Fruit fly (Drosophila melanogaster): ENCODE data around the gene CG33644.

Gene CG33644

DNA sequence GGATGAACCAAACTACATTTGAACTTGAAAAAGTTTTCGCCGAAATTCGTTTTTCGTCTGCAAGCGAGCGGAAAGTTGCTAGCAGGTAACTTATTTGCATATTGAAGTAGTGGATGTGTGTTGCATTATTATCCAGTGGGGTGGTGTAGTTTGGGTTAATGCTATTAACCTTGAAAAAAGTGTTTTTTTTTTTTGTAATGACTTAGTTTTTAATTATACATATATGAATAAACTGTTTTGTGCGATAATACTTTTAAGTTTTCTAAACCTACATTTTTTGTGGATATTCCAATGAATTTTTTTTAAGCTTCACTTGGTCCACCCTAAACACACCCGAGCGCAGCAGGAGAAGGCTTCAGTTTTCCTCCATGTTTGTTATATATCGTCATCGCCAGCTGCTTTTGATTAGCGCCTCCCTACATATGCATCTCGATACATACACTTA, 39.1 kb downstream of the CG33644 start (continued):
- TF ChIP-seq CG12299 (tag; optimal IDR thresholded peaks at IDR 0.05), result no peak
- TF ChIP-seq stc (GFP tag; IDR thresholded peaks at IDR 0.05), result no peak; the same call in 1 of the 2 replicates
- TF ChIP-seq corto (GFP tag; optimal IDR thresholded peaks at IDR 0.05), result peak; percentile 15
- no peak for TF ChIP-seq CG3726 (GFP tag; IDR thresholded peaks at IDR 0.05)
- no peak for TF ChIP-seq Rfx (GFP tag; IDR thresholded peaks at IDR 0.05)
- no peak for TF ChIP-seq CG10543 (GFP tag; optimal IDR thresholded peaks at IDR 0.05)
- peak; percentile 1 for TF ChIP-seq tin (GFP tag; optimal IDR thresholded peaks at IDR 0.05)
- TF ChIP-seq otp (GFP tag; IDR thresholded peaks at IDR 0.05), result no peak
- no peak for TF ChIP-seq Dfd (GFP tag; optimal IDR thresholded peaks at IDR 0.05)
- no peak for TF ChIP-seq CrebB (tag; optimal IDR thresholded peaks at IDR 0.05)
- no peak for TF ChIP-seq CG4328 (GFP tag; optimal IDR thresholded peaks at IDR 0.05)
- no peak for TF ChIP-seq Mrtf (GFP tag; IDR thresholded peaks at IDR 0.05)
- no peak for TF ChIP-seq fu2 (GFP tag; optimal IDR thresholded peaks at IDR 0.05)
- TF ChIP-seq CG13424 (tag; optimal IDR thresholded peaks at IDR 0.05), result peak; percentile 59
- TF ChIP-seq wek (GFP tag; optimal IDR thresholded peaks at IDR 0.05), result no peak
- TF ChIP-seq CG13287 (GFP tag; IDR thresholded peaks at IDR 0.05; ENCODE audit: partially characterized antibody), result no peak
- TF ChIP-seq CG7839 (tag; optimal IDR thresholded peaks at IDR 0.05), result peak; percentile 35
- TF ChIP-seq CG4854 (GFP tag; optimal IDR thresholded peaks at IDR 0.05), result no peak
- no peak for TF ChIP-seq CG17802 (tag; optimal IDR thresholded peaks at IDR 0.05)
- no peak for TF ChIP-seq CG12155 (GFP tag; optimal IDR thresholded peaks at IDR 0.05)
- no peak for TF ChIP-seq Stat92E (GFP tag; optimal IDR thresholded peaks at IDR 0.05)
- TF ChIP-seq odd (GFP tag; optimal IDR thresholded peaks at IDR 0.05), result peak; percentile 4
- no peak for TF ChIP-seq eyg (GFP tag; optimal IDR thresholded peaks at IDR 0.05)
- no peak for TF ChIP-seq CG12769 (tag; optimal IDR thresholded peaks at IDR 0.05)
- no peak for TF ChIP-seq yki (optimal IDR thresholded peaks at IDR 0.05)
- TF ChIP-seq Gug (GFP tag; IDR thresholded peaks at IDR 0.05), result no peak
- TF ChIP-seq B-H2 (GFP tag; optimal IDR thresholded peaks at IDR 0.05), result no peak
- TF ChIP-seq en (GFP tag; optimal IDR thresholded peaks at IDR 0.05), result no peak
- TF ChIP-seq maf-S (GFP tag; optimal IDR thresholded peaks at IDR 0.05), result no peak
- no peak for TF ChIP-seq tgo (GFP tag; IDR thresholded peaks at IDR 0.05)
- TF ChIP-seq CG5180 (GFP tag; optimal IDR thresholded peaks at IDR 0.05), result peak; percentile 37
- no peak for TF ChIP-seq H2.0 (GFP tag; IDR thresholded peaks at IDR 0.05)
- no peak for TF ChIP-seq gsb (GFP tag; IDR thresholded peaks at IDR 0.05)
- TF ChIP-seq D19A (tag; optimal IDR thresholded peaks at IDR 0.05), result peak; percentile 28
- no peak for TF ChIP-seq CG4360 (GFP tag; IDR thresholded peaks at IDR 0.05)
- TF ChIP-seq Opbp (GFP tag; IDR thresholded peaks at IDR 0.05; ENCODE audit: partially characterized antibody), result no peak
- no peak for TF ChIP-seq Med (GFP tag)
- TF ChIP-seq Bteb2 (GFP tag; optimal IDR thresholded peaks at IDR 0.05), result no peak
- TF ChIP-seq CG4617 (GFP tag; optimal IDR thresholded peaks at IDR 0.05; ENCODE audit: borderline replicate concordance), result no peak
- TF ChIP-seq ranshi (GFP tag; IDR thresholded peaks at IDR 0.05), result no peak
- TF ChIP-seq Gsc (GFP tag; IDR thresholded peaks at IDR 0.05), result no peak
- TF ChIP-seq CG18619 (GFP tag; optimal IDR thresholded peaks at IDR 0.05), result no peak
- TF ChIP-seq inv (GFP tag; IDR thresholded peaks at IDR 0.05; ENCODE audit: partially characterized antibody), result no peak
- TF ChIP-seq slbo (GFP tag; IDR thresholded peaks at IDR 0.05), result no peak
- TF ChIP-seq MTF-1 (GFP tag; optimal IDR thresholded peaks at IDR 0.05; ENCODE audit: borderline replicate concordance), result no peak
- no peak for TF ChIP-seq CG2199 (GFP tag; IDR thresholded peaks at IDR 0.05)
- no peak for TF ChIP-seq Nf-YB (GFP tag; optimal IDR thresholded peaks at IDR 0.05)
- TF ChIP-seq luna (GFP tag; optimal IDR thresholded peaks at IDR 0.05), result no peak
- TF ChIP-seq Side (GFP tag; optimal IDR thresholded peaks at IDR 0.05), result no peak
- no peak for TF ChIP-seq CG17186 (GFP tag; optimal IDR thresholded peaks at IDR 0.05)
- no peak for TF ChIP-seq dati (GFP tag; IDR thresholded peaks at IDR 0.05)
- TF ChIP-seq CG34422 (GFP tag; IDR thresholded peaks at IDR 0.05), result no peak

Data from whole organism, embryonic.